Worm (Caenorhabditis elegans): ENCODE results near the gene cyd-1.

cyd-1 gene

DNA sequence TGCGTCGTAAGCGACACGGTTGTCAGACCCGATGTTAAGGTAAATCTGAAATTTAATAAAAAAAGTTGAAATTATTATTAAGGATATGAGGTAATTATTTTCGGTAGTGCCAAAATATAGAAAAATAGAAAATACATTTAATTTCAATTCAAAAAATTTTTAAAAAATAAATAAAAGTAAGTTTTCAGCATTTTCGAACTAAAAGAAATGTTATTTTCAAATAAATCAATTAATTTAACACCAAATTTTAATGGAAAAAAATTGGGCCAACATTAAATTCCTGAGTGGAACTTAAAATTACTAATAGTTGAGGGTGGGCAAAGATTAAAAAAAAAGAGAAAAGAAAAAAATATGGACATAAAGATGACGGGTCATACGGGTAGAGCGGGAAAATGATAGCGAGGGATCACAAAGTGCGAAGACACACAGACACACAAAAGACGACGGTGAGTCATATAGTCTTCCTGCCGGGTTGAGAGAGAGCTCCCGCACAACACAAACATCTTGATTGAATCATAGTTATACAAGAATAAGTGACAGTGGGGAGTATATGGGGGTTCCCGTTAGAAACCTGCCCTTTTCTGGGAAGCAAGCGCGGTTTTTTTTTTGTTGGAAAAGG lies 45.5 kb downstream of the cyd-1 start, which contains the start of gene max-2 (continued):
- TF ChIP-seq lir-3 (tag; optimal IDR thresholded peaks at IDR 0.05), result no peak
- TF ChIP-seq nhr-77 (tag; optimal IDR thresholded peaks at IDR 0.05), result no peak
- TF ChIP-seq egl-43 (GFP tag; IDR thresholded peaks at IDR 0.05), result no peak
- no peak for TF ChIP-seq lin-15B (tag; optimal IDR thresholded peaks at IDR 0.05)
- TF ChIP-seq mep-1 (tag; optimal IDR thresholded peaks at IDR 0.05), result peak; percentile 35

DNA sequence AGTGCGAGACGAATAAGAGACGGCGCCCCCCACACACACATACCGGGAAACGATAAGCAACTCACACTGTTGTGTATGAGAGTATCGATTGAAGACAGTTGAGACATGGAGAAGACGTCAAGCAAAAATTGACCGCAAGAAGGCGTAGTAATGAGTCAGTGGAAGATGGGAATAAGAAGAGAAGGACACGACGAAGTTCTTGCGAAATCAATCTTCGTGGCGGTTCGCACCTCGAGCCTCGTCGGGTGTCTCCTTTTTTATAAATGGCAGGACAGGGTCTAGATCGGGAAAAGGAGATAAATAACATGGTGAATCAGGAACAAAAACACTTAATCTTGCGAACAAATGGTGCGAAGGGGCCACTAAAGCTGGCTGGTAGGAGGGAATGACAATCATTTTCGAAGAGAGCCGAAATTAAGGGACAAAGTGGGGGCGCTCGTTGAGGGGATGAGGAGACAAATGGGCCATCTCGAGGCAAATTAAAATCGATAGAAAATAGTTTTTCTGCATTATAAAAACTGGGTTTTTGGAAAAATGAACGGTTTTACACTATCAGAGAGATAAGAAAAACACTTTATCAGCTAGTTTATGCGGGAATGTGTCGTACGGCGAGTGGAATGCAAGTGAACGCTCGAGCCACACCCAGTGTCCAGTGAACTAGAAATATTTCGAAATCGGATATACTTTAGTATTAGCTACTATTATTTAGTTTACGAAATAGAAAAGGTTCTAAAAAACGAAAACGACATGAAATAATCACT lies 49.1 kb downstream of the cyd-1 start:
- TF ChIP-seq unc-62 (GFP tag; optimal IDR thresholded peaks at IDR 0.05 in 1 of 2) (peak in 1 of 2 experiments; percentile 30), unc-62 (tag; optimal IDR thresholded peaks at IDR 0.05) (no peak), nhr-10 (tag; optimal IDR thresholded peaks at IDR 0.05) (no peak), Y105C5A.15 (GFP tag; IDR thresholded peaks at IDR 0.05) (no peak), hlh-11 (tag; optimal IDR thresholded peaks at IDR 0.05) (peak; percentile 6), nhr-28 (tag; optimal IDR thresholded peaks at IDR 0.05) (peak; percentile 33), fos-1 (tag; optimal IDR thresholded peaks at IDR 0.05) (no peak), lim-7 (GFP tag; IDR thresholded peaks at IDR 0.05) (no peak), duxl-1 (tag; optimal IDR thresholded peaks at IDR 0.05; ENCODE audit: poor library complexity) (no peak), egl-43 (GFP tag; IDR thresholded peaks at IDR 0.05) (peak; percentile 19; the same call in 1 of the 2 replicates), aha-1 (tag) (peak; percentile 94), snpc-4 (tag; optimal IDR thresholded peaks at IDR 0.05) (no peak), pqm-1 (tag; optimal IDR thresholded peaks at IDR 0.05) (peak; percentile 52), daf-16 (GFP tag; optimal IDR thresholded peaks at IDR 0.05) (no peak), daf-16 (tag; optimal IDR thresholded peaks at IDR 0.05) (peak; percentile 33), nhr-41 (GFP tag; IDR thresholded peaks at IDR 0.05) (no peak), ceh-28 (tag; optimal IDR thresholded peaks at IDR 0.05) (peak; percentile 4)

DNA sequence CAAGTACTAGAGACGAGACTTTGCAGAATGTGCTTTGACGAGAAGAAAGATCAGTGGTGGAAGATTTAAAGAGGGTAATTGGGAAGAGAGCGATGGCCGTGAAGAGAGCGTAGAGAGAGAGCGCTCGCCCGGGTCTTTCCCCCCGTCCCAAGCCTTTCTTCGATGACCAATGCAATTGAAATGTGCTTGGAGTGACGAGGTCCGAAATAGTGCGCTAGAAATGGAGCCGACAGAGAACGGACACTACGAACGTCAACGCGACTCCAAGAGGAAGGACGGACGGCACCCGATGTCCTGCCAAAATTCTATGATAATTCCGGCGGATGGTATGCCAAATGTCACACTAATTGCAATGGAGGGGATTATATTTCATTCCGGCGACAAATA lies 49.7 kb downstream of the cyd-1 start:
- TF ChIP-seq nhr-76 (tag; optimal IDR thresholded peaks at IDR 0.05) (no peak), set-16 (GFP tag; IDR thresholded peaks at IDR 0.05) (peak; percentile 30; the same call in 1 of the 2 replicates), mes-2 (tag; optimal IDR thresholded peaks at IDR 0.05; ENCODE audit: poor library complexity, severe bottlenecking) (peak; percentile 5), zip-11 (GFP tag; IDR thresholded peaks at IDR 0.05) (no peak), egl-43 (GFP tag; IDR thresholded peaks at IDR 0.05) (0 out of 2 replicates have a peak, but pooled peaks have one; percentile 20), ceh-62 (tag; optimal IDR thresholded peaks at IDR 0.05) (no peak), lim-7 (GFP tag; IDR thresholded peaks at IDR 0.05) (no peak), F37D6.2 (tag; optimal IDR thresholded peaks at IDR 0.05) (no peak), F49E8.2 (tag; optimal IDR thresholded peaks at IDR 0.05; ENCODE audit: borderline replicate concordance) (no peak), Y75B8A.6 (GFP tag; IDR thresholded peaks at IDR 0.05) (no peak)

DNA sequence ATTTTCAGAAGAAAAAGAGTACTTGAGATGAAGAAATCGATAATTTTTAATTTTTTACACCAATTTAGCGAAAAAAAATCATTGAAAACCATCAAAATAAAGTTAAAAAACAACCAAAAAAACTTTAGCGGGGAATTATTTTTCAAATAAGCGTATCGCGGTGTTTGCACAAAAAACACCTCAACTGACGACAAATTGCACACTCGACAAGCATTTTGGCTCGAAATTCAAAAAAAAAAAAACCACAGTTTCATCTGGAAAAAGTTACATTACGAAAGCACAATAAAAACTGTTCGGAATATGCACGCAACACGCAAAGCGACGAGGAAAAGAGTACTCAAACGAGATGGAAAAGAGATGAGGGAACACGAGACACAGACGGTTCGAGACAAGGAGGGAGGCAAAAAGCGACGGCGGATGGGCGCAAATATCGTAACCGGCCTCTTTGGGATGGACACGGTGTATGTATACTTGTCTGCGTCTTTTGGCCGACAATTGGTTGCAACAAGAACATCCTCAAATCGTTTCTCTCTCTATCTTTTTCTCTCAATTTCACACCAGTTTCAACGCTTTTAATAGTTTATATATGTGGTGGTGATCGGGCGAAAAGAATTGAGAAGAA lies 50.3 kb downstream of the cyd-1 start:
- no peak for TF ChIP-seq php-3 (GFP tag; IDR thresholded peaks at IDR 0.05)
- TF ChIP-seq ztf-11 (tag; optimal IDR thresholded peaks at IDR 0.05), result no peak
- no peak for TF ChIP-seq saeg-2 (GFP tag; IDR thresholded peaks at IDR 0.05)
- TF ChIP-seq lin-1 (GFP tag; IDR thresholded peaks at IDR 0.05), result no peak
- no peak for TF ChIP-seq ceh-20 (GFP tag; IDR thresholded peaks at IDR 0.05)
- no peak for TF ChIP-seq daf-8 (GFP tag; IDR thresholded peaks at IDR 0.05)
- no peak for TF ChIP-seq gei-8 (GFP tag; optimal IDR thresholded peaks at IDR 0.05)
- TF ChIP-seq ZK337.2 (GFP tag; IDR thresholded peaks at IDR 0.05), result no peak
- TF ChIP-seq nhr-48 (tag; optimal IDR thresholded peaks at IDR 0.05), result peak; percentile 69
- TF ChIP-seq lin-15B (tag; optimal IDR thresholded peaks at IDR 0.05), result no peak
- no peak for TF ChIP-seq zip-11 (GFP tag; IDR thresholded peaks at IDR 0.05)
- no peak for TF ChIP-seq unc-130 (GFP tag; optimal IDR thresholded peaks at IDR 0.05)
- TF ChIP-seq egl-27 (tag; optimal IDR thresholded peaks at IDR 0.05), result no peak
- no peak for TF ChIP-seq snpc-4 (tag; optimal IDR thresholded peaks at IDR 0.05)
- TF ChIP-seq nhr-11 (tag; optimal IDR thresholded peaks at IDR 0.05), result peak; percentile 21
- TF ChIP-seq Y5F2A.4 (GFP tag; optimal IDR thresholded peaks at IDR 0.05), result no peak
- TF ChIP-seq Y48G9A.11 (GFP tag; IDR thresholded peaks at IDR 0.05), result no peak
- no peak for TF ChIP-seq F26F4.8 (GFP tag; conservative IDR thresholded peaks at IDR 0.05)
- TF ChIP-seq tag-97 (GFP tag; IDR thresholded peaks at IDR 0.05), result no peak
- no peak for TF ChIP-seq dmd-9 (GFP tag; IDR thresholded peaks at IDR 0.05)
